Worm (Caenorhabditis elegans): Measurements from ENCODE around the gene mtm-6.

- TF ChIP-seq aly-2 (tag; optimal IDR thresholded peaks at IDR 0.05) (no peak), nhr-25 (tag; optimal IDR thresholded peaks at IDR 0.05) (no peak), alr-1 (tag; optimal IDR thresholded peaks at IDR 0.05) (no peak), lin-13 (GFP tag; optimal IDR thresholded peaks at IDR 0.05) (no peak), ceh-82 (tag; optimal IDR thresholded peaks at IDR 0.05) (no peak), nhr-10 (tag; optimal IDR thresholded peaks at IDR 0.05) (no peak), nhr-12 (tag; optimal IDR thresholded peaks at IDR 0.05) (no peak), elt-1 (tag; optimal IDR thresholded peaks at IDR 0.05) (no peak)
Observed at ce11 chrIII:13404418-13404817, 57.5 kb downstream of the mtm-6 start, which contains the start of gene ttr-52.
